Fruit fly (Drosophila melanogaster) whole organism, prepupa: ENCODE measurements around the gene axo.

Experiments used
- Blimp-1 ChIP-seq: fragments of 200-800 bp; sonication (Bioruptor generic); optimal IDR thresholded peaks from 3 replicates; lab custom pipeline; 2017; ENCODE audit warnings: missing biosample characterization, missing genetic modification characterization, mild to moderate bottlenecking, moderate library complexity, missing genetic modification reagents
- CG10669 ChIP-seq: fragments of 200-800 bp; sonication (Bioruptor generic); optimal IDR thresholded peaks from 3 replicates; lab custom pipeline; 2018; ENCODE audit warnings: missing biosample characterization, mild to moderate bottlenecking, missing genetic modification characterization, moderate library complexity
- CG11294 ChIP-seq: fragments of 200-800 bp; sonication (Bioruptor generic); IDR thresholded peaks from 2 replicates; pipeline ENCODE4 v1.3.6; 2022; ENCODE audit warnings: missing biosample characterization, missing genetic modification characterization
- CG11762 ChIP-seq: fragments of 200-800 bp; sonication (Bioruptor generic); optimal IDR thresholded peaks from 3 replicates; lab custom pipeline; 2016; ENCODE audit warnings: missing biosample characterization, missing genetic modification characterization; ENCODE audit not compliant: insufficient read depth
- CG11902 ChIP-seq: fragments of 200-800 bp; sonication (Bioruptor generic); optimal IDR thresholded peaks from 3 replicates; lab custom pipeline; 2016; ENCODE audit warnings: missing biosample characterization, missing genetic modification characterization
- CG15336 ChIP-seq: fragments of 200-800 bp; sonication (Bioruptor generic); IDR thresholded peaks from 2 replicates; pipeline ENCODE4 v1.3.6; 2022; ENCODE audit warnings: missing biosample characterization, missing genetic modification characterization
- CG1621 ChIP-seq: fragments of 200-800 bp; sonication (Bioruptor generic); optimal IDR thresholded peaks from 3 replicates; lab custom pipeline; 2018; ENCODE audit warnings: missing biosample characterization, mild to moderate bottlenecking, missing genetic modification characterization
- CG16779 ChIP-seq: fragments of 200-800 bp; sonication (Bioruptor generic); optimal IDR thresholded peaks from 3 replicates; lab custom pipeline; 2017; ENCODE audit warnings: missing biosample characterization, mild to moderate bottlenecking, missing genetic modification characterization
- CG3032 ChIP-seq: fragments of 200-800 bp; optimal IDR thresholded peaks from 2 replicates; lab custom pipeline; 2019; ENCODE audit warnings: missing biosample characterization, mild to moderate bottlenecking, missing genetic modification characterization, moderate library complexity
- CG31627 ChIP-seq: fragments of 200-800 bp; sonication (Bioruptor generic); optimal IDR thresholded peaks from 3 replicates; lab custom pipeline; 2016; ENCODE audit warnings: missing biosample characterization, missing genetic modification characterization
- CG32006 ChIP-seq: fragments of 200-800 bp; sonication (Bioruptor generic); optimal IDR thresholded peaks from 3 replicates; lab custom pipeline; 2017; ENCODE audit warnings: missing biosample characterization, mild to moderate bottlenecking, missing genetic modification characterization
- CG3919 ChIP-seq: fragments of 200-800 bp; sonication (Bioruptor generic); optimal IDR thresholded peaks from 3 replicates; lab custom pipeline; 2016; ENCODE audit warnings: missing biosample characterization, missing genetic modification characterization
- CG4318 ChIP-seq: fragments of 200-800 bp; sonication (Bioruptor generic); optimal IDR thresholded peaks from 3 replicates; lab custom pipeline; 2017; ENCODE audit warnings: missing biosample characterization, mild to moderate bottlenecking, missing genetic modification characterization
- CG6276 ChIP-seq: fragments of 200-800 bp; sonication (Bioruptor generic); optimal IDR thresholded peaks from 2 replicates; lab custom pipeline; 2017; ENCODE audit warnings: missing biosample characterization, mild to moderate bottlenecking, missing genetic modification characterization
- CG6792 ChIP-seq: fragments of 200-800 bp; sonication (Bioruptor generic); optimal IDR thresholded peaks from 3 replicates; lab custom pipeline; 2016; ENCODE audit warnings: missing biosample characterization, missing genetic modification characterization
- CG6808 ChIP-seq: fragments of 200-800 bp; sonication (Bioruptor generic); optimal IDR thresholded peaks from 3 replicates; lab custom pipeline; 2017; ENCODE audit warnings: missing biosample characterization, missing genetic modification characterization, mild to moderate bottlenecking, moderate library complexity, missing genetic modification reagents
- CG6854 ChIP-seq: fragments of 200-800 bp; sonication (Bioruptor generic); optimal IDR thresholded peaks from 2 replicates; lab custom pipeline; 2017; ENCODE audit warnings: missing biosample characterization, mild to moderate bottlenecking, missing genetic modification characterization
- CG7368 ChIP-seq: fragments of 200-800 bp; sonication (Bioruptor generic); optimal IDR thresholded peaks from 3 replicates; lab custom pipeline; 2016; ENCODE audit warnings: missing biosample characterization, missing genetic modification characterization
- CG8319 ChIP-seq: fragments of 200-800 bp; sonication (Bioruptor generic); optimal IDR thresholded peaks from 3 replicates; lab custom pipeline; 2016; ENCODE audit warnings: missing biosample characterization, missing genetic modification characterization
- CG8632 ChIP-seq: fragments of 200-800 bp; sonication (Bioruptor generic); optimal IDR thresholded peaks from 3 replicates; lab custom pipeline; 2016; ENCODE audit warnings: missing biosample characterization, missing genetic modification characterization
- CG9139 ChIP-seq: fragments of 200-800 bp; sonication (Bioruptor generic); optimal IDR thresholded peaks from 3 replicates; lab custom pipeline; 2017; ENCODE audit warnings: missing biosample characterization, mild to moderate bottlenecking, missing genetic modification characterization
- Eip75B ChIP-seq: fragments of 200-800 bp; sonication (Bioruptor generic); optimal IDR thresholded peaks from 3 replicates; lab custom pipeline; 2016; ENCODE audit warnings: missing biosample characterization, missing genetic modification characterization
- Eip78C ChIP-seq: fragments of 200-800 bp; sonication (Bioruptor generic); peaks from one replicate; lab custom pipeline; 2016; ENCODE audit warnings: missing biosample characterization, missing genetic modification characterization
- Eip93F ChIP-seq: fragments of 200-800 bp; sonication (Bioruptor generic); optimal IDR thresholded peaks from 2 replicates; lab custom pipeline; 2016; ENCODE audit warnings: missing biosample characterization, mild to moderate bottlenecking, missing genetic modification characterization
- Ets21C ChIP-seq: fragments of 200-800 bp; sonication (Bioruptor generic); optimal IDR thresholded peaks from 3 replicates; lab custom pipeline; 2016; ENCODE audit warnings: missing biosample characterization, missing genetic modification characterization
- Ets96B ChIP-seq: fragments of 200-800 bp; optimal IDR thresholded peaks from 2 replicates; lab custom pipeline; 2019; ENCODE audit warnings: missing biosample characterization, mild to moderate bottlenecking, missing genetic modification characterization, moderate library complexity
- Gug ChIP-seq: fragments of 200-800 bp; sonication (Bioruptor generic); IDR thresholded peaks from 2 replicates; pipeline ENCODE4 v1.3.6; 2022; ENCODE audit warnings: missing biosample characterization, missing genetic modification characterization
- Hr39 ChIP-seq: fragments of 200-800 bp; sonication (Bioruptor generic); optimal IDR thresholded peaks from 2 replicates; lab custom pipeline; 2016; ENCODE audit warnings: missing biosample characterization, missing genetic modification characterization
- Hr4 ChIP-seq: fragments of 200-800 bp; sonication (Bioruptor generic); optimal IDR thresholded peaks from 3 replicates; lab custom pipeline; 2016; ENCODE audit warnings: missing biosample characterization, missing genetic modification characterization
- Lpt ChIP-seq: fragments of 200-800 bp; sonication (Bioruptor generic); optimal IDR thresholded peaks from 3 replicates; lab custom pipeline; 2016; ENCODE audit warnings: missing biosample characterization, missing genetic modification characterization
- Met ChIP-seq: fragments of 200-800 bp; sonication (Bioruptor generic); optimal IDR thresholded peaks from 3 replicates; lab custom pipeline; 2016; ENCODE audit warnings: missing biosample characterization, missing genetic modification characterization
- Smox ChIP-seq: fragments of 200-800 bp; sonication (Bioruptor generic); optimal IDR thresholded peaks from 3 replicates; lab custom pipeline; 2016; ENCODE audit warnings: missing biosample characterization, missing genetic modification characterization
- Sox102F ChIP-seq: fragments of 200-800 bp; sonication (Bioruptor generic); optimal IDR thresholded peaks from 2 replicates; lab custom pipeline; 2016; ENCODE audit warnings: missing biosample characterization, mild to moderate bottlenecking, missing genetic modification characterization
- Sox14 ChIP-seq: fragments of 200-800 bp; sonication (Bioruptor generic); optimal IDR thresholded peaks from 3 replicates; lab custom pipeline; 2016; ENCODE audit warnings: missing biosample characterization, missing genetic modification characterization
- achi ChIP-seq: fragments of 200-800 bp; sonication (Bioruptor generic); optimal IDR thresholded peaks from 3 replicates; lab custom pipeline; 2016; ENCODE audit warnings: missing biosample characterization, missing genetic modification characterization
- cyc ChIP-seq: fragments of 200-800 bp; sonication (Bioruptor generic); optimal IDR thresholded peaks from 3 replicates; lab custom pipeline; 2016; ENCODE audit warnings: missing biosample characterization, missing genetic modification characterization
- dac ChIP-seq: fragments of 200-800 bp; sonication (Bioruptor generic); optimal IDR thresholded peaks from 2 replicates; lab custom pipeline; 2017; ENCODE audit warnings: missing biosample characterization, mild to moderate bottlenecking, missing genetic modification characterization
- dsx ChIP-seq: fragments of 200-800 bp; optimal IDR thresholded peaks from 3 replicates; lab custom pipeline; 2019; ENCODE audit warnings: missing biosample characterization, mild to moderate bottlenecking, missing genetic modification characterization, moderate library complexity; ENCODE audit not compliant: poor library complexity, severe bottlenecking
- eg ChIP-seq: fragments of 200-800 bp; sonication (Bioruptor generic); IDR thresholded peaks from 3 replicates; pipeline ENCODE4 v1.3.6; 2022; ENCODE audit warnings: missing biosample characterization, missing genetic modification characterization
- fd59A ChIP-seq: fragments of 200-800 bp; sonication (Bioruptor generic); optimal IDR thresholded peaks from 2 replicates; lab custom pipeline; 2017; ENCODE audit warnings: missing biosample characterization, mild to moderate bottlenecking, missing genetic modification characterization, missing genetic modification reagents
- fd85E ChIP-seq: fragments of 200-800 bp; sonication (Bioruptor generic); optimal IDR thresholded peaks from 3 replicates; lab custom pipeline; 2016; ENCODE audit warnings: missing biosample characterization, missing genetic modification characterization
- fkh ChIP-seq: fragments of 200-800 bp; sonication (Bioruptor generic); optimal IDR thresholded peaks from 3 replicates; lab custom pipeline; 2017; ENCODE audit warnings: missing biosample characterization, mild to moderate bottlenecking, missing genetic modification characterization, moderate library complexity
- lz ChIP-seq: fragments of 200-800 bp; sonication (Bioruptor generic); optimal IDR thresholded peaks from 3 replicates; lab custom pipeline; 2016; ENCODE audit warnings: missing biosample characterization, missing genetic modification characterization
- salr ChIP-seq, 2 experiments: fragments of 200-800 bp; sonication (Bioruptor generic); optimal IDR thresholded peaks; 3 replicates each; lab custom pipeline; 2016 to 2018; ENCODE audit warnings: missing biosample characterization in 2 of 2, missing genetic modification characterization in 2 of 2, mild to moderate bottlenecking in 1 of 2
- spab ChIP-seq: fragments of 200-800 bp; sonication (Bioruptor generic); optimal IDR thresholded peaks from 2 replicates; lab custom pipeline; 2017; ENCODE audit warnings: missing biosample characterization, mild to moderate bottlenecking, missing genetic modification characterization, missing genetic modification reagents
- ss ChIP-seq, 2 experiments: fragments of 200-800 bp; sonication (Bioruptor generic); optimal IDR thresholded peaks; 2 replicates in 1 of 2; 3 replicates in 1 of 2; lab custom pipeline; 2017 to 2018; ENCODE audit warnings: mild to moderate bottlenecking in 2 of 2, missing biosample characterization in 2 of 2, missing genetic modification characterization in 2 of 2, moderate library complexity in 1 of 2
- svp ChIP-seq: fragments of 200-800 bp; sonication (Bioruptor generic); peaks from one replicate; lab custom pipeline; 2016; ENCODE audit warnings: missing biosample characterization, missing genetic modification characterization
- vri ChIP-seq: fragments of 200-800 bp; sonication (Bioruptor generic); optimal IDR thresholded peaks from 3 replicates; lab custom pipeline; 2016; ENCODE audit warnings: missing biosample characterization, mild to moderate bottlenecking, missing genetic modification characterization

The axo gene

dm6 chr3L:4647976-4648375 lies 39.1 kb downstream of the axo start, which contains the start of gene TTLL1B:
Gene TTLL1B, plus strand, starts transcription at chr3L:4648276.
- TF ChIP-seq CG8319 (GFP tag; lab: Kevin White, UChicago) (no peak), CG15336 (GFP tag; lab: Robert Waterston, UW) (no peak), CG8632 (GFP tag; lab: Kevin White, UChicago) (no peak), Eip75B (GFP tag; lab: Kevin White, UChicago) (no peak), Met (no peak)

- TF ChIP-seq Ets21C = no peak
These were observed 52.4 kb downstream of the axo start, which contains the start of gene CG13716 for dm6 chr3L:4634689-4635088. Gene CG13716, minus strand, starts transcription at chr3L:4634789.

dm6 chr3L:4627012-4627411 lies 60.1 kb downstream of the axo start:
- no peak for TF ChIP-seq achi (GFP tag; lab: Kevin White, UChicago)
- no peak for TF ChIP-seq Ets21C
- no peak for TF ChIP-seq CG7368 (GFP tag; lab: Kevin White, UChicago)
- TF ChIP-seq fd85E (GFP tag; lab: Kevin White, UChicago) = no peak
- no peak for TF ChIP-seq CG10669 (GFP tag; lab: Kevin White, UChicago)
- no peak for TF ChIP-seq CG31627 (GFP tag; lab: Kevin White, UChicago)
- TF ChIP-seq Ets96B = no peak
- no peak for TF ChIP-seq CG32006 (GFP tag; lab: Kevin White, UChicago)
- peak; percentile 49 for TF ChIP-seq svp (GFP tag; lab: Kevin White, UChicago)
- TF ChIP-seq CG3032 (tag; lab: Kevin White, UChicago) = no peak
- no peak for TF ChIP-seq CG11294 (GFP tag; lab: Robert Waterston, UW)
- TF ChIP-seq spab (GFP tag; lab: Kevin White, UChicago) = no peak
- TF ChIP-seq Eip93F (GFP tag; lab: Kevin White, UChicago) = no peak
- no peak for TF ChIP-seq Lpt (GFP tag; lab: Kevin White, UChicago)
- TF ChIP-seq Eip78C (GFP tag; lab: Kevin White, UChicago) = no peak
- TF ChIP-seq CG1621 (tag; lab: Kevin White, UChicago) = no peak
- no peak for TF ChIP-seq Sox102F (GFP tag; lab: Kevin White, UChicago)
- TF ChIP-seq fkh (GFP tag; lab: Kevin White, UChicago) = no peak
- no peak for TF ChIP-seq Hr39 (GFP tag; lab: Kevin White, UChicago)
- TF ChIP-seq Gug (GFP tag; lab: Robert Waterston, UW) = no peak
- no peak for TF ChIP-seq vri (GFP tag; lab: Kevin White, UChicago)
- TF ChIP-seq dsx (GFP tag; lab: Kevin White, UChicago) = peak; percentile 8
- no peak for TF ChIP-seq cyc
- TF ChIP-seq CG9139 = no peak
- no peak for TF ChIP-seq Smox (GFP tag; lab: Kevin White, UChicago)
- no peak for TF ChIP-seq CG4318 (GFP tag; lab: Kevin White, UChicago)
- 0 out of 3 replicates have a peak, but pooled peaks have one; percentile 6 for TF ChIP-seq eg (GFP tag; lab: Robert Waterston, UW)
- no peak for TF ChIP-seq fd59A
- TF ChIP-seq CG6276 (GFP tag; lab: Kevin White, UChicago) = no peak
- TF ChIP-seq CG11762 (GFP tag; lab: Kevin White, UChicago) = no peak
- TF ChIP-seq lz (GFP tag; lab: Kevin White, UChicago) = no peak
- no peak for TF ChIP-seq salr (GFP tag; optimal IDR thresholded peaks at IDR 0.05; lab: Kevin White, UChicago)
- no peak for TF ChIP-seq dac (GFP tag; lab: Kevin White, UChicago)
- no peak for TF ChIP-seq CG16779 (tag; lab: Kevin White, UChicago)
- TF ChIP-seq CG6854 = no peak
- TF ChIP-seq Hr4 (GFP tag; lab: Kevin White, UChicago) = no peak
- TF ChIP-seq Blimp-1 = peak; percentile 90
- TF ChIP-seq CG11902 (GFP tag; lab: Kevin White, UChicago) = no peak
- no peak for TF ChIP-seq Sox14 (GFP tag; lab: Kevin White, UChicago)
- TF ChIP-seq Eip75B (GFP tag; lab: Kevin White, UChicago) = no peak
- TF ChIP-seq CG6792 (GFP tag; lab: Kevin White, UChicago) = no peak
- no peak for TF ChIP-seq CG3919 (GFP tag; lab: Kevin White, UChicago)
- TF ChIP-seq CG15336 (GFP tag; lab: Robert Waterston, UW) = peak; percentile 46; the same call in 1 of the 2 replicates
- TF ChIP-seq CG6808 = peak; percentile 4
- TF ChIP-seq ss (GFP tag; optimal IDR thresholded peaks at IDR 0.05; lab: Kevin White, UChicago) = peak; percentile 3 to 16
